Worm (Caenorhabditis elegans) whole organism, L2 larva: ENCODE measurements around the gene Y47D7A.18.

Experiments used
- lsy-2 ChIP-seq, 2 experiments: fragments of 150-350 bp in 1 of 2; sonication (generic microtip) in 1 of 2; optimal IDR thresholded peaks; 2 replicates each; lab custom pipeline; 2014 to 2017; ENCODE audit warnings: missing biosample characterization in 2 of 2, missing genetic modification characterization in 2 of 2
- nhr-12 ChIP-seq: fragments of 150-350 bp; optimal IDR thresholded peaks from 2 replicates; lab custom pipeline; 2014; ENCODE audit warnings: missing biosample characterization, missing genetic modification characterization
- skn-1 ChIP-seq: sonication (generic microtip); optimal IDR thresholded peaks from 2 replicates; lab custom pipeline; 2017; ENCODE audit warnings: missing biosample characterization, missing genetic modification characterization
- zag-1 ChIP-seq: fragments of 150-350 bp; optimal IDR thresholded peaks from 2 replicates; lab custom pipeline; 2014; ENCODE audit warnings: missing biosample characterization, missing genetic modification characterization

DNA sequence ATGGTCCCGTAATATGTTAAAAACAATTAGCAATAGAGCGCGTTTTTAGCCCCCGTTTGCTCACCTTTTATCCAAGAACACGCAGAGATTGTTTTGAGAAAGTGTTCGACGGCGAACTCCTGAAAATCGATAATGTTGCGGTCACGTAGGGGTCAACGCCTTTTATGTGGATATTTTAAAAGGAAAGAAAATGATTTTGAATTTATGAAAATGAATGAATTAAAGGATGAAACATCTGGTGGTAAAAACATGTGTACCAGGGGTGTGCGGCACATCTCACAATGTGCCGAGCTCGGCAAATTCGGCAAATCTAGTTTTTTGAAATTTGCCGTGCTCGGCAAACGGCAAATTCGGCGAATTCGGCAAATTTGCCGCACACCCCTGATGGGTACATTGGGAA is 16.5 kb downstream of the Y47D7A.18 start, which contains the start of gene F13A2.4:
- TF ChIP-seq skn-1 (tag; lab: Kevin White, UChicago) (no peak), lsy-2 (tag; optimal IDR thresholded peaks at IDR 0.05; lab: Kevin White, UChicago) (no peak), nhr-12 (no peak), zag-1 (no peak)
